Fruit fly (Drosophila melanogaster) whole organism, prepupa: ENCODE data around the gene CG12362.
A peak's percentile ranks its signal among the peaks of the same experiment; 100 is the strongest.

Source experiments
- Blimp-1 ChIP-seq: fragments of 200-800 bp; sonication (Bioruptor generic); optimal IDR thresholded peaks from 3 replicates; lab custom pipeline; 2017; ENCODE audit warnings: missing biosample characterization, missing genetic modification characterization, mild to moderate bottlenecking, moderate library complexity, missing genetic modification reagents
- CG10631 ChIP-seq: fragments of 200-800 bp; sonication (Bioruptor generic); optimal IDR thresholded peaks from 2 replicates; lab custom pipeline; 2016; ENCODE audit warnings: missing biosample characterization, missing genetic modification characterization
- CG10669 ChIP-seq: fragments of 200-800 bp; sonication (Bioruptor generic); optimal IDR thresholded peaks from 3 replicates; lab custom pipeline; 2018; ENCODE audit warnings: missing biosample characterization, mild to moderate bottlenecking, missing genetic modification characterization, moderate library complexity
- CG11294 ChIP-seq: fragments of 200-800 bp; sonication (Bioruptor generic); IDR thresholded peaks from 2 replicates; pipeline ENCODE4 v1.3.6; 2022; ENCODE audit warnings: missing biosample characterization, missing genetic modification characterization
- CG11762 ChIP-seq: fragments of 200-800 bp; sonication (Bioruptor generic); optimal IDR thresholded peaks from 3 replicates; lab custom pipeline; 2016; ENCODE audit warnings: missing biosample characterization, missing genetic modification characterization; ENCODE audit not compliant: insufficient read depth
- CG11902 ChIP-seq: fragments of 200-800 bp; sonication (Bioruptor generic); optimal IDR thresholded peaks from 3 replicates; lab custom pipeline; 2016; ENCODE audit warnings: missing biosample characterization, missing genetic modification characterization
- CG15336 ChIP-seq: fragments of 200-800 bp; sonication (Bioruptor generic); IDR thresholded peaks from 2 replicates; pipeline ENCODE4 v1.3.6; 2022; ENCODE audit warnings: missing biosample characterization, missing genetic modification characterization
- CG3032 ChIP-seq: fragments of 200-800 bp; optimal IDR thresholded peaks from 2 replicates; lab custom pipeline; 2019; ENCODE audit warnings: missing biosample characterization, mild to moderate bottlenecking, missing genetic modification characterization, moderate library complexity
- CG31627 ChIP-seq: fragments of 200-800 bp; sonication (Bioruptor generic); optimal IDR thresholded peaks from 3 replicates; lab custom pipeline; 2016; ENCODE audit warnings: missing biosample characterization, missing genetic modification characterization
- CG32006 ChIP-seq: fragments of 200-800 bp; sonication (Bioruptor generic); optimal IDR thresholded peaks from 3 replicates; lab custom pipeline; 2017; ENCODE audit warnings: missing biosample characterization, mild to moderate bottlenecking, missing genetic modification characterization
- CG34406 ChIP-seq: fragments of 200-800 bp; sonication (Bioruptor generic); optimal IDR thresholded peaks from 3 replicates; lab custom pipeline; 2016; ENCODE audit warnings: missing biosample characterization, missing genetic modification characterization
- CG3919 ChIP-seq: fragments of 200-800 bp; sonication (Bioruptor generic); optimal IDR thresholded peaks from 3 replicates; lab custom pipeline; 2016; ENCODE audit warnings: missing biosample characterization, missing genetic modification characterization
- CG4318 ChIP-seq: fragments of 200-800 bp; sonication (Bioruptor generic); optimal IDR thresholded peaks from 3 replicates; lab custom pipeline; 2017; ENCODE audit warnings: missing biosample characterization, mild to moderate bottlenecking, missing genetic modification characterization
- CG6163 ChIP-seq: fragments of 200-800 bp; sonication (Bioruptor generic); IDR thresholded peaks from 3 replicates; pipeline ENCODE4 v1.3.6; 2022; ENCODE audit warnings: missing biosample characterization, missing genetic modification characterization
- CG6854 ChIP-seq: fragments of 200-800 bp; sonication (Bioruptor generic); optimal IDR thresholded peaks from 2 replicates; lab custom pipeline; 2017; ENCODE audit warnings: missing biosample characterization, mild to moderate bottlenecking, missing genetic modification characterization
- CG7368 ChIP-seq: fragments of 200-800 bp; sonication (Bioruptor generic); optimal IDR thresholded peaks from 3 replicates; lab custom pipeline; 2016; ENCODE audit warnings: missing biosample characterization, missing genetic modification characterization
- CG8319 ChIP-seq: fragments of 200-800 bp; sonication (Bioruptor generic); optimal IDR thresholded peaks from 3 replicates; lab custom pipeline; 2016; ENCODE audit warnings: missing biosample characterization, missing genetic modification characterization
- CG8632 ChIP-seq: fragments of 200-800 bp; sonication (Bioruptor generic); optimal IDR thresholded peaks from 3 replicates; lab custom pipeline; 2016; ENCODE audit warnings: missing biosample characterization, missing genetic modification characterization
- CG9139 ChIP-seq: fragments of 200-800 bp; sonication (Bioruptor generic); optimal IDR thresholded peaks from 3 replicates; lab custom pipeline; 2017; ENCODE audit warnings: missing biosample characterization, mild to moderate bottlenecking, missing genetic modification characterization
- Eip78C ChIP-seq: fragments of 200-800 bp; sonication (Bioruptor generic); peaks from one replicate; lab custom pipeline; 2016; ENCODE audit warnings: missing biosample characterization, missing genetic modification characterization
- Eip93F ChIP-seq: fragments of 200-800 bp; sonication (Bioruptor generic); optimal IDR thresholded peaks from 2 replicates; lab custom pipeline; 2016; ENCODE audit warnings: missing biosample characterization, mild to moderate bottlenecking, missing genetic modification characterization
- Ets21C ChIP-seq: fragments of 200-800 bp; sonication (Bioruptor generic); optimal IDR thresholded peaks from 3 replicates; lab custom pipeline; 2016; ENCODE audit warnings: missing biosample characterization, missing genetic modification characterization
- Ets96B ChIP-seq: fragments of 200-800 bp; optimal IDR thresholded peaks from 2 replicates; lab custom pipeline; 2019; ENCODE audit warnings: missing biosample characterization, mild to moderate bottlenecking, missing genetic modification characterization, moderate library complexity
- Gug ChIP-seq: fragments of 200-800 bp; sonication (Bioruptor generic); IDR thresholded peaks from 2 replicates; pipeline ENCODE4 v1.3.6; 2022; ENCODE audit warnings: missing biosample characterization, missing genetic modification characterization
- Hr38 ChIP-seq: sonication (Bioruptor generic); optimal IDR thresholded peaks from 2 replicates; lab custom pipeline; 2016; ENCODE audit warnings: missing biosample characterization, missing genetic modification characterization
- Hr39 ChIP-seq: fragments of 200-800 bp; sonication (Bioruptor generic); optimal IDR thresholded peaks from 2 replicates; lab custom pipeline; 2016; ENCODE audit warnings: missing biosample characterization, missing genetic modification characterization
- Hr4 ChIP-seq: fragments of 200-800 bp; sonication (Bioruptor generic); optimal IDR thresholded peaks from 3 replicates; lab custom pipeline; 2016; ENCODE audit warnings: missing biosample characterization, missing genetic modification characterization
- Met ChIP-seq: fragments of 200-800 bp; sonication (Bioruptor generic); optimal IDR thresholded peaks from 3 replicates; lab custom pipeline; 2016; ENCODE audit warnings: missing biosample characterization, missing genetic modification characterization
- OdsH ChIP-seq: fragments of 200-800 bp; sonication (Bioruptor generic); optimal IDR thresholded peaks from 3 replicates; lab custom pipeline; 2016; ENCODE audit warnings: missing biosample characterization, missing genetic modification characterization
- Smox ChIP-seq: fragments of 200-800 bp; sonication (Bioruptor generic); optimal IDR thresholded peaks from 3 replicates; lab custom pipeline; 2016; ENCODE audit warnings: missing biosample characterization, missing genetic modification characterization
- Sox102F ChIP-seq: fragments of 200-800 bp; sonication (Bioruptor generic); optimal IDR thresholded peaks from 2 replicates; lab custom pipeline; 2016; ENCODE audit warnings: missing biosample characterization, mild to moderate bottlenecking, missing genetic modification characterization
- Sox14 ChIP-seq: fragments of 200-800 bp; sonication (Bioruptor generic); optimal IDR thresholded peaks from 3 replicates; lab custom pipeline; 2016; ENCODE audit warnings: missing biosample characterization, missing genetic modification characterization
- Sox15 ChIP-seq: fragments of 200-800 bp; sonication (Bioruptor generic); optimal IDR thresholded peaks from 3 replicates; lab custom pipeline; 2016; ENCODE audit warnings: missing biosample characterization, missing genetic modification characterization
- achi ChIP-seq: fragments of 200-800 bp; sonication (Bioruptor generic); optimal IDR thresholded peaks from 3 replicates; lab custom pipeline; 2016; ENCODE audit warnings: missing biosample characterization, missing genetic modification characterization
- acj6 ChIP-seq: fragments of 200-800 bp; sonication (Bioruptor generic); optimal IDR thresholded peaks from 3 replicates; lab custom pipeline; 2016; ENCODE audit warnings: missing biosample characterization, missing genetic modification characterization
- cyc ChIP-seq: fragments of 200-800 bp; sonication (Bioruptor generic); optimal IDR thresholded peaks from 3 replicates; lab custom pipeline; 2016; ENCODE audit warnings: missing biosample characterization, missing genetic modification characterization
- dsx ChIP-seq: fragments of 200-800 bp; optimal IDR thresholded peaks from 3 replicates; lab custom pipeline; 2019; ENCODE audit warnings: missing biosample characterization, mild to moderate bottlenecking, missing genetic modification characterization, moderate library complexity; ENCODE audit not compliant: poor library complexity, severe bottlenecking
- eg ChIP-seq: fragments of 200-800 bp; sonication (Bioruptor generic); IDR thresholded peaks from 3 replicates; pipeline ENCODE4 v1.3.6; 2022; ENCODE audit warnings: missing biosample characterization, missing genetic modification characterization
- esn ChIP-seq: fragments of 200-800 bp; sonication (Bioruptor generic); optimal IDR thresholded peaks from 2 replicates; lab custom pipeline; 2016; ENCODE audit warnings: missing biosample characterization, mild to moderate bottlenecking, missing genetic modification characterization, moderate library complexity
- fd59A ChIP-seq: fragments of 200-800 bp; sonication (Bioruptor generic); optimal IDR thresholded peaks from 2 replicates; lab custom pipeline; 2017; ENCODE audit warnings: missing biosample characterization, mild to moderate bottlenecking, missing genetic modification characterization, missing genetic modification reagents
- fd85E ChIP-seq: fragments of 200-800 bp; sonication (Bioruptor generic); optimal IDR thresholded peaks from 3 replicates; lab custom pipeline; 2016; ENCODE audit warnings: missing biosample characterization, missing genetic modification characterization
- fkh ChIP-seq: fragments of 200-800 bp; sonication (Bioruptor generic); optimal IDR thresholded peaks from 3 replicates; lab custom pipeline; 2017; ENCODE audit warnings: missing biosample characterization, mild to moderate bottlenecking, missing genetic modification characterization, moderate library complexity
- lz ChIP-seq: fragments of 200-800 bp; sonication (Bioruptor generic); optimal IDR thresholded peaks from 3 replicates; lab custom pipeline; 2016; ENCODE audit warnings: missing biosample characterization, missing genetic modification characterization
- net ChIP-seq: fragments of 200-800 bp; sonication (Bioruptor generic); optimal IDR thresholded peaks from 3 replicates; lab custom pipeline; 2016; ENCODE audit warnings: missing biosample characterization, missing genetic modification characterization
- pdm3 ChIP-seq: fragments of 200-800 bp; sonication (Bioruptor generic); optimal IDR thresholded peaks from 3 replicates; lab custom pipeline; 2016; ENCODE audit warnings: missing biosample characterization, missing genetic modification characterization
- salr ChIP-seq, 2 experiments: fragments of 200-800 bp; sonication (Bioruptor generic); optimal IDR thresholded peaks; 3 replicates each; lab custom pipeline; 2016 to 2018; ENCODE audit warnings: missing biosample characterization in 2 of 2, missing genetic modification characterization in 2 of 2, mild to moderate bottlenecking in 1 of 2
- spab ChIP-seq: fragments of 200-800 bp; sonication (Bioruptor generic); optimal IDR thresholded peaks from 2 replicates; lab custom pipeline; 2017; ENCODE audit warnings: missing biosample characterization, mild to moderate bottlenecking, missing genetic modification characterization, missing genetic modification reagents
- ss ChIP-seq, 2 experiments: fragments of 200-800 bp; sonication (Bioruptor generic); optimal IDR thresholded peaks; 2 replicates in 1 of 2; 3 replicates in 1 of 2; lab custom pipeline; 2017 to 2018; ENCODE audit warnings: mild to moderate bottlenecking in 2 of 2, missing biosample characterization in 2 of 2, missing genetic modification characterization in 2 of 2, moderate library complexity in 1 of 2
- topi ChIP-seq: fragments of 200-800 bp; sonication (Bioruptor generic); optimal IDR thresholded peaks from 3 replicates; lab custom pipeline; 2016; ENCODE audit warnings: missing biosample characterization, missing genetic modification characterization
- vri ChIP-seq: fragments of 200-800 bp; sonication (Bioruptor generic); optimal IDR thresholded peaks from 3 replicates; lab custom pipeline; 2016; ENCODE audit warnings: missing biosample characterization, mild to moderate bottlenecking, missing genetic modification characterization

CG12362 gene

dm6 chr3L:10398678-10399077, 13.9 kb upstream of the CG12362 start (continued):
- TF ChIP-seq net (GFP tag; lab: Kevin White, UChicago) (peak; percentile 35), pdm3 (GFP tag; lab: Kevin White, UChicago) (peak; percentile 8), CG6163 (GFP tag; lab: Robert Waterston, UW) (peak; percentile 64; the same call in 2 of the 3 replicates), fkh (GFP tag; lab: Kevin White, UChicago) (no peak), topi (no peak), CG11294 (GFP tag; lab: Robert Waterston, UW) (no peak)
- TF ChIP-seq, all 60 proteins: peak for 21

- TF ChIP-seq Gug (GFP tag; lab: Robert Waterston, UW) (peak; percentile 32; the same call in 1 of the 2 replicates), CG11294 (GFP tag; lab: Robert Waterston, UW) (peak; percentile 21; the same call in 1 of the 2 replicates), Eip78C (GFP tag; lab: Kevin White, UChicago) (peak; percentile 40), Blimp-1 (GFP tag; lab: Kevin White, UChicago) (no peak), Eip93F (GFP tag; lab: Kevin White, UChicago) (no peak), eg (GFP tag; lab: Robert Waterston, UW) (no peak), cyc (GFP tag; lab: Kevin White, UChicago) (no peak), Met (GFP tag; lab: Kevin White, UChicago) (no peak), CG10631 (GFP tag; lab: Kevin White, UChicago) (no peak), CG11762 (GFP tag; lab: Kevin White, UChicago) (no peak), CG11902 (no peak), CG6854 (no peak), Hr38 (no peak), fd59A (no peak), Ets96B (tag; lab: Kevin White, UChicago) (no peak), pdm3 (GFP tag; lab: Kevin White, UChicago) (peak; percentile 15), lz (no peak), Sox15 (GFP tag; lab: Kevin White, UChicago) (no peak), acj6 (no peak), Smox (GFP tag; lab: Kevin White, UChicago) (no peak), Hr39 (GFP tag; lab: Kevin White, UChicago) (no peak), CG32006 (GFP tag; lab: Kevin White, UChicago) (peak; percentile 68), achi (no peak), CG15336 (GFP tag; lab: Robert Waterston, UW) (peak; percentile 67), CG10669 (GFP tag; lab: Kevin White, UChicago) (no peak), CG8319 (GFP tag; lab: Kevin White, UChicago) (no peak), vri (GFP tag; lab: Kevin White, UChicago) (no peak), Sox14 (no peak), CG8632 (no peak), esn (GFP tag; lab: Kevin White, UChicago) (no peak), CG31627 (GFP tag; lab: Kevin White, UChicago) (no peak), topi (no peak), OdsH (GFP tag; lab: Kevin White, UChicago) (peak; percentile 21), CG3032 (tag; lab: Kevin White, UChicago) (no peak), CG9139 (GFP tag; lab: Kevin White, UChicago) (no peak), spab (no peak), fkh (GFP tag; lab: Kevin White, UChicago) (no peak), Ets21C (GFP tag; lab: Kevin White, UChicago) (no peak), CG3919 (no peak), Hr4 (GFP tag; lab: Kevin White, UChicago) (peak; percentile 61), Sox102F (no peak), CG34406 (GFP tag; lab: Kevin White, UChicago) (no peak), net (GFP tag; lab: Kevin White, UChicago) (peak; percentile 5), ss (GFP tag; optimal IDR thresholded peaks at IDR 0.05; lab: Kevin White, UChicago) (no peak), CG4318 (GFP tag; lab: Kevin White, UChicago) (peak; percentile 26), salr (GFP tag; optimal IDR thresholded peaks at IDR 0.05; lab: Kevin White, UChicago) (peak in 1 of 2 experiments; percentile 10), dsx (GFP tag; lab: Kevin White, UChicago) (no peak), CG7368 (GFP tag; lab: Kevin White, UChicago) (no peak), fd85E (GFP tag; lab: Kevin White, UChicago) (no peak)
Observed at dm6 chr3L:10407743-10408142, 4.9 kb upstream of the CG12362 start.
